Comparison of ENCODE assay signal across 1 fruit fly cellular context in the genomic region with DNA sequence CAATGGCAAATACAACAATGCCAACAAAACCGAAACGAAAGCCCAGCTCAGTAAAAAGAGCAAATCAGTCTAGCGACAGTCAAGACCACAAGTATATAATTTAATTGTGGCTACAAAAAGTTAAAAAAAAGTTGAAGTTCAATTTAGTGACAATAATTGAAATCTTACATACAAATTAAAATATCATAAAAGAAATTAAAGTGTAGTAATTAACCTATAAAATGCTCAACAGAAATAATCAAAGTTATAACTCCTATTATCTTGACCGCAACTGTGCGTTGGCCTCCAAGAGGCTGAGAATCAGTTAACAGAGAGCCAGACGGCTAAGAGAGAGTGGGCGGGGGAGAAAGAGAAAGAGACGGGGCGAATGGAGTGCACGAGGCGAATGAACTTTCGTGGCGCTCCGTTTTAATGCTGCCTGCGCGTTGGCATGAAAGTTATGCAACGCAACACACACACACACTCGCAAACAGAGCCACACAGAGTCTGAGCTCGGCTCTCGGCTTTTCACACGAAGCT.
A peak's percentile ranks its signal among the peaks of the same experiment; 100 is the strongest.
TF ChIP-seq lines count a peak whose summit lies in the region.

No protein-coding gene starts in this region.

TF ChIP-seq in whole organism, embryonic, 481 proteins besides CTCF, POLR2A, EP300 and RAD21 (continued from another document):
- no peak for TF ChIP-seq CG2129 (GFP tag; IDR thresholded peaks at IDR 0.05; lab: Robert Waterston, UW; ENCODE audit: partially characterized antibody)
- no peak for TF ChIP-seq CG3281 (GFP tag; optimal IDR thresholded peaks at IDR 0.05; lab: Kevin White, UChicago)
- no peak for TF ChIP-seq Nf-YC (tag; optimal IDR thresholded peaks at IDR 0.05; lab: Kevin White, UChicago)
- peak; percentile 79 for TF ChIP-seq sqz (GFP tag; optimal IDR thresholded peaks at IDR 0.05; lab: Kevin White, UChicago)
- TF ChIP-seq insv (GFP tag; optimal IDR thresholded peaks at IDR 0.05; lab: Kevin White, UChicago): no peak
- TF ChIP-seq CG4328 (GFP tag; optimal IDR thresholded peaks at IDR 0.05; lab: Kevin White, UChicago): peak; percentile 55
- no peak for TF ChIP-seq GATAe (GFP tag; conservative IDR thresholded peaks at IDR 0.05; lab: Robert Waterston, UW)
- TF ChIP-seq Ptx1 (GFP tag; IDR thresholded peaks at IDR 0.05; lab: Robert Waterston, UW): peak; percentile 60; the same call in 1 of the 2 replicates
TF ChIP-seq in whole organism, embryonic: peak in this region for 301.
